Fruit fly (Drosophila melanogaster): Measurements from ENCODE around the gene CG43783.

Gene CG43783

dm6 chr3L:8925679-8926078 lies 28.4 kb downstream of the CG43783 start (continued):
- TF ChIP-seq toy (GFP tag; IDR thresholded peaks at IDR 0.05) (no peak), nmo (GFP tag; optimal IDR thresholded peaks at IDR 0.05) (no peak), CG31365 (tag; optimal IDR thresholded peaks at IDR 0.05) (peak; percentile 5), CG6765 (GFP tag; optimal IDR thresholded peaks at IDR 0.05) (no peak), CG10431 (GFP tag; optimal IDR thresholded peaks at IDR 0.05) (peak; percentile 79), CG8924 (tag; optimal IDR thresholded peaks at IDR 0.05) (no peak), CG11398 (GFP tag; optimal IDR thresholded peaks at IDR 0.05) (peak; percentile 14), CG11247 (GFP tag; IDR thresholded peaks at IDR 0.05) (no peak), Dll (GFP tag; IDR thresholded peaks at IDR 0.05; ENCODE audit: partially characterized antibody) (no peak), CG17568 (GFP tag; optimal IDR thresholded peaks at IDR 0.05) (peak; percentile 27), B-H2 (GFP tag; optimal IDR thresholded peaks at IDR 0.05) (no peak), fd64A (GFP tag; optimal IDR thresholded peaks at IDR 0.05) (peak; percentile 78), twi (tag; optimal IDR thresholded peaks at IDR 0.05) (no peak), chif (GFP tag; optimal IDR thresholded peaks at IDR 0.05) (no peak), dmrt99B (tag; optimal IDR thresholded peaks at IDR 0.05) (peak; percentile 12), CG16779 (GFP tag; IDR thresholded peaks at IDR 0.05) (no peak), gce (GFP tag; IDR thresholded peaks at IDR 0.05) (peak; percentile 59; the same call in 2 of the 3 replicates), Dip3 (GFP tag; optimal IDR thresholded peaks at IDR 0.05) (no peak), CG6654 (GFP tag; optimal IDR thresholded peaks at IDR 0.05) (no peak), Dad (GFP tag; optimal IDR thresholded peaks at IDR 0.05) (no peak), Taf1 (GFP tag; IDR thresholded peaks at IDR 0.05) (no peak), Atf-2 (GFP tag; optimal IDR thresholded peaks at IDR 0.05) (no peak), ranshi (GFP tag; IDR thresholded peaks at IDR 0.05) (no peak), gfzf (GFP tag; optimal IDR thresholded peaks at IDR 0.05) (no peak), CG2678 (tag; optimal IDR thresholded peaks at IDR 0.05) (peak; percentile 67), Lhr (GFP tag; optimal IDR thresholded peaks at IDR 0.05) (peak; percentile 57), CG14014 (GFP tag; IDR thresholded peaks at IDR 0.05) (no peak), CG1233 (GFP tag; optimal IDR thresholded peaks at IDR 0.05) (peak; percentile 25), CG15011 (GFP tag; optimal IDR thresholded peaks at IDR 0.05) (no peak), ATbp (GFP tag; optimal IDR thresholded peaks at IDR 0.05) (peak; percentile 94), CG3726 (GFP tag; IDR thresholded peaks at IDR 0.05) (no peak), Dp (GFP tag; optimal IDR thresholded peaks at IDR 0.05) (no peak), CG17912 (GFP tag; optimal IDR thresholded peaks at IDR 0.05) (no peak), CG7987 (GFP tag; optimal IDR thresholded peaks at IDR 0.05) (no peak), mirr (GFP tag; optimal IDR thresholded peaks at IDR 0.05) (no peak), shn (GFP tag; optimal IDR thresholded peaks at IDR 0.05) (no peak), Sox102F (GFP tag; optimal IDR thresholded peaks at IDR 0.05) (peak; percentile 40), HLHmδ (GFP tag; optimal IDR thresholded peaks at IDR 0.05) (no peak), fd96Cb (tag; optimal IDR thresholded peaks at IDR 0.05) (no peak), E2f2 (GFP tag; IDR thresholded peaks at IDR 0.05) (no peak; the same call in 1 of the 2 replicates), abd-A (tag; optimal IDR thresholded peaks at IDR 0.05) (no peak), prd (optimal IDR thresholded peaks at IDR 0.05) (no peak), prd (GFP tag; IDR thresholded peaks at IDR 0.05) (no peak), CG8089 (GFP tag; optimal IDR thresholded peaks at IDR 0.05) (peak; percentile 3), CG2129 (GFP tag; IDR thresholded peaks at IDR 0.05; ENCODE audit: partially characterized antibody) (no peak), insv (GFP tag; optimal IDR thresholded peaks at IDR 0.05) (no peak), Dip2 (GFP tag; IDR thresholded peaks at IDR 0.05) (no peak), Gug (GFP tag; IDR thresholded peaks at IDR 0.05) (no peak), croc (GFP tag; conservative IDR thresholded peaks at IDR 0.05) (no peak), nerfin-1 (tag; optimal IDR thresholded peaks at IDR 0.05) (peak; percentile 23), CG16813 (GFP tag; IDR thresholded peaks at IDR 0.05; ENCODE audit: partially characterized antibody) (no peak)

All from whole organism, embryonic.